Fruit fly (Drosophila melanogaster) whole organism, embryonic: Measurements from ENCODE around the gene CG46310.

ENCODE experiments used
- Bteb2 ChIP-seq: fragments of 200-800 bp; sonication (Bioruptor generic); optimal IDR thresholded peaks from 2 replicates; lab custom pipeline; 2016; ENCODE audit warnings: missing biosample characterization, missing genetic modification characterization
- CG10321 ChIP-seq: fragments of 200-800 bp; sonication (Bioruptor generic); IDR thresholded peaks from 2 replicates; pipeline ENCODE4 v1.3.6; 2022; ENCODE audit warnings: missing biosample characterization, missing genetic modification characterization
- CG10462 ChIP-seq: fragments of 200-800 bp; sonication (Bioruptor generic); optimal IDR thresholded peaks from 2 replicates; lab custom pipeline; 2016; ENCODE audit warnings: missing biosample characterization, missing genetic modification characterization
- CG10959 ChIP-seq: fragments of 200-800 bp; sonication (Bioruptor generic); IDR thresholded peaks from 2 replicates; pipeline ENCODE4 v1.3.6; 2022; ENCODE audit warnings: missing biosample characterization, missing genetic modification characterization
- CG11398 ChIP-seq: fragments of 200-800 bp; sonication (Bioruptor generic); optimal IDR thresholded peaks from 2 replicates; lab custom pipeline; 2016; ENCODE audit warnings: missing biosample characterization, missing genetic modification characterization
- CG13123 ChIP-seq: fragments of 200-800 bp; sonication (Bioruptor generic); optimal IDR thresholded peaks from 2 replicates; lab custom pipeline; 2016; ENCODE audit warnings: missing biosample characterization, missing genetic modification characterization
- CG13775 ChIP-seq: fragments of 200-800 bp; sonication (Bioruptor generic); optimal IDR thresholded peaks from 3 replicates; lab custom pipeline; 2017; ENCODE audit warnings: missing biosample characterization, mild to moderate bottlenecking, missing genetic modification characterization
- CG16779 ChIP-seq: fragments of 200-800 bp; sonication (Bioruptor generic); IDR thresholded peaks from 2 replicates; pipeline ENCODE4 v1.3.6; 2022; ENCODE audit warnings: missing biosample characterization, missing genetic modification characterization
- CG17829 ChIP-seq: fragments of 200-800 bp; optimal IDR thresholded peaks from 2 replicates; lab custom pipeline; 2019; ENCODE audit warnings: missing biosample characterization, mild to moderate bottlenecking, missing genetic modification characterization, moderate library complexity
- CG18764 ChIP-seq: fragments of 200-800 bp; sonication (Bioruptor generic); optimal IDR thresholded peaks from 3 replicates; lab custom pipeline; 2016; ENCODE audit warnings: missing biosample characterization, missing genetic modification characterization
- CG2875 ChIP-seq: fragments of 200-800 bp; sonication (Bioruptor generic); optimal IDR thresholded peaks from 2 replicates; lab custom pipeline; 2017; ENCODE audit warnings: missing biosample characterization, mild to moderate bottlenecking, missing genetic modification characterization, missing genetic modification reagents
- CG32532 ChIP-seq: fragments of 200-800 bp; sonication (Bioruptor generic); IDR thresholded peaks from 2 replicates; pipeline ENCODE4 v1.3.6; 2022; ENCODE audit warnings: missing biosample characterization, missing genetic modification characterization
- CG34224 ChIP-seq: fragments of 200-800 bp; sonication (Bioruptor generic); IDR thresholded peaks from 3 replicates; pipeline ENCODE4 v1.3.6; 2022; ENCODE audit warnings: missing biosample characterization, missing genetic modification characterization; ENCODE audit not compliant: partially characterized antibody
- CG3838 ChIP-seq: fragments of 200-800 bp; sonication (Bioruptor generic); optimal IDR thresholded peaks from 3 replicates; lab custom pipeline; 2016; ENCODE audit warnings: missing biosample characterization, missing genetic modification characterization
- CG4617 ChIP-seq: fragments of 200-800 bp; sonication (Bioruptor generic); optimal IDR thresholded peaks from 3 replicates; lab custom pipeline; 2016; ENCODE audit warnings: missing biosample characterization, missing genetic modification characterization, borderline replicate concordance
- CG6813 ChIP-seq: fragments of 200-800 bp; sonication (Bioruptor generic); optimal IDR thresholded peaks from 2 replicates; lab custom pipeline; 2017; ENCODE audit warnings: missing biosample characterization, missing genetic modification characterization, mild to moderate bottlenecking, moderate library complexity, missing genetic modification reagents
- CG7372 ChIP-seq: fragments of 200-800 bp; sonication (Bioruptor generic); IDR thresholded peaks from 2 replicates; pipeline ENCODE4 v1.3.6; 2022; ENCODE audit warnings: missing biosample characterization, missing genetic modification characterization
- CG7556 ChIP-seq: fragments of 200-800 bp; sonication (Bioruptor generic); optimal IDR thresholded peaks from 2 replicates; lab custom pipeline; 2017; ENCODE audit warnings: missing biosample characterization, mild to moderate bottlenecking, missing genetic modification characterization
- CkIIα-i1 ChIP-seq: fragments of 200-800 bp; sonication (Bioruptor generic); IDR thresholded peaks from 2 replicates; pipeline ENCODE4 v1.3.6; 2022; ENCODE audit warnings: missing biosample characterization, missing genetic modification characterization
- CrebB ChIP-seq: fragments of 200-800 bp; sonication (Bioruptor generic); optimal IDR thresholded peaks from 3 replicates; lab custom pipeline; 2018; ENCODE audit warnings: missing biosample characterization, mild to moderate bottlenecking, missing genetic modification characterization
- Eip74EF ChIP-seq, 2 experiments: fragments of 200-800 bp in 1 of 2; fragments of >200 bp in 1 of 2; sonication (Bioruptor generic) in 1 of 2; optimal IDR thresholded peaks; 2 replicates each; lab custom pipeline; 2017 to 2019; ENCODE audit warnings: missing biosample characterization in 2 of 2, missing genetic modification characterization in 2 of 2, mild to moderate bottlenecking in 1 of 2, moderate library complexity in 1 of 2
- Fer2 ChIP-seq: fragments of 200-800 bp; sonication (Bioruptor generic); optimal IDR thresholded peaks from 2 replicates; lab custom pipeline; 2018; ENCODE audit warnings: missing biosample characterization, mild to moderate bottlenecking, missing genetic modification characterization, moderate library complexity
- Hand ChIP-seq: fragments of 200-800 bp; sonication (Bioruptor generic); optimal IDR thresholded peaks from 2 replicates; lab custom pipeline; 2017; ENCODE audit warnings: mild to moderate bottlenecking, missing biosample characterization, missing genetic modification reagents, missing genetic modification characterization
- Mes4 ChIP-seq: fragments of 200-800 bp; sonication (Bioruptor generic); optimal IDR thresholded peaks from 2 replicates; lab custom pipeline; 2016; ENCODE audit warnings: missing biosample characterization, missing genetic modification characterization
- Neu2 ChIP-seq: fragments of 200-800 bp; sonication (Bioruptor generic); optimal IDR thresholded peaks from 3 replicates; lab custom pipeline; 2016; ENCODE audit warnings: missing biosample characterization, missing genetic modification characterization, borderline replicate concordance
- NfI ChIP-seq: fragments of 200-800 bp; sonication (Bioruptor generic); optimal IDR thresholded peaks from 3 replicates; lab custom pipeline; 2018; ENCODE audit warnings: missing biosample characterization, mild to moderate bottlenecking, missing genetic modification characterization, moderate library complexity
- Ravus ChIP-seq: fragments of 200-800 bp; sonication (Bioruptor generic); IDR thresholded peaks from 2 replicates; pipeline ENCODE4 v1.3.6; 2022; ENCODE audit warnings: missing biosample characterization, missing genetic modification characterization
- Sry-β ChIP-seq: fragments of 200-800 bp; sonication (Bioruptor generic); optimal IDR thresholded peaks from 2 replicates; lab custom pipeline; 2018; ENCODE audit warnings: missing biosample characterization, mild to moderate bottlenecking, missing genetic modification characterization, moderate library complexity
- chinmo ChIP-seq: fragments of 200-800 bp; sonication (Bioruptor generic); IDR thresholded peaks from 4 replicates; pipeline ENCODE4 v1.3.6; 2022; ENCODE audit warnings: missing biosample characterization, missing genetic modification characterization; ENCODE audit not compliant: partially characterized antibody
- dpn ChIP-seq, 2 experiments: fragments of 200-800 bp; sonication (Bioruptor generic); optimal IDR thresholded peaks; 3 replicates each; lab custom pipeline; 2016; ENCODE audit warnings: missing biosample characterization in 2 of 2, missing genetic modification characterization in 2 of 2
- eve ChIP-seq, 2 experiments: fragments of >200 bp; optimal IDR thresholded peaks; 2 replicates each; lab custom pipeline; 2017; ENCODE audit warnings: missing biosample characterization in 2 of 2, missing genetic modification characterization in 2 of 2
- fru ChIP-seq: fragments of >200 bp; optimal IDR thresholded peaks from 2 replicates; lab custom pipeline; 2017
- gfzf ChIP-seq: fragments of 200-800 bp; sonication (Bioruptor generic); optimal IDR thresholded peaks from 2 replicates; lab custom pipeline; 2016; ENCODE audit warnings: missing biosample characterization, mild to moderate bottlenecking, missing genetic modification characterization, moderate library complexity
- grn ChIP-seq: fragments of 200-800 bp; sonication (Bioruptor generic); optimal IDR thresholded peaks from 3 replicates; lab custom pipeline; 2017; ENCODE audit warnings: missing biosample characterization, missing genetic modification characterization
- inv ChIP-seq: fragments of 200-800 bp; sonication (Bioruptor generic); IDR thresholded peaks from 2 replicates; pipeline ENCODE4 v1.3.6; 2022; ENCODE audit warnings: missing biosample characterization, missing genetic modification characterization; ENCODE audit not compliant: partially characterized antibody
- kah ChIP-seq: fragments of 200-800 bp; sonication (Bioruptor generic); optimal IDR thresholded peaks from 2 replicates; lab custom pipeline; 2018; ENCODE audit warnings: missing biosample characterization, mild to moderate bottlenecking, missing genetic modification characterization
- knrl ChIP-seq: fragments of 200-800 bp; sonication (Bioruptor generic); IDR thresholded peaks from 3 replicates; pipeline ENCODE4 v1.3.6; 2022; ENCODE audit warnings: missing biosample characterization, missing genetic modification characterization; ENCODE audit not compliant: partially characterized antibody
- lilli ChIP-seq: fragments of 200-800 bp; sonication (Bioruptor generic); optimal IDR thresholded peaks from 3 replicates; lab custom pipeline; 2016; ENCODE audit warnings: missing biosample characterization, missing genetic modification characterization
- lov ChIP-seq, 2 experiments: fragments of 200-800 bp in 1 of 2; fragments of >200 bp in 1 of 2; sonication (Bioruptor generic) in 1 of 2; IDR thresholded peaks in 1 of 2; optimal IDR thresholded peaks in 1 of 2; 2 replicates in 1 of 2; 3 replicates in 1 of 2; pipeline versions ENCODE4 v1.3.6 to Lab custom; 2017 to 2022; ENCODE audit warnings: missing biosample characterization in 1 of 2, missing genetic modification characterization in 1 of 2
- nau ChIP-seq: fragments of 200-800 bp; sonication (Bioruptor generic); optimal IDR thresholded peaks from 3 replicates; lab custom pipeline; 2017; ENCODE audit warnings: missing biosample characterization, mild to moderate bottlenecking, missing genetic modification characterization, missing genetic modification reagents
- prd ChIP-seq, 3 experiments: fragments of >200 bp in 2 of 3; fragments of 200-800 bp in 1 of 3; sonication (Bioruptor generic) in 1 of 3; optimal IDR thresholded peaks in 2 of 3; IDR thresholded peaks in 1 of 3; 2 replicates in 2 of 3; 3 replicates in 1 of 3; pipeline versions ENCODE4 v1.3.6 to Lab custom; 2017 to 2022; ENCODE audit warnings: missing biosample characterization in 1 of 3, missing genetic modification characterization in 1 of 3
- pzg ChIP-seq: fragments of 200-800 bp; sonication (Bioruptor generic); optimal IDR thresholded peaks from 3 replicates; lab custom pipeline; 2018; ENCODE audit warnings: missing biosample characterization, mild to moderate bottlenecking, missing genetic modification characterization, moderate library complexity
- rib ChIP-seq: fragments of 200-800 bp; sonication (Bioruptor generic); IDR thresholded peaks from 2 replicates; pipeline ENCODE4 v1.3.6; 2022; ENCODE audit warnings: missing biosample characterization, missing genetic modification characterization
- sc ChIP-seq, 3 experiments: fragments of >200 bp in 2 of 3; fragments of 200-800 bp in 1 of 3; sonication (Bioruptor generic) in 1 of 3; optimal IDR thresholded peaks; 2 replicates in 2 of 3; 3 replicates in 1 of 3; lab custom pipeline; 2017; ENCODE audit warnings: mild to moderate bottlenecking in 1 of 3, missing biosample characterization in 1 of 3, missing genetic modification characterization in 1 of 3, missing genetic modification reagents in 1 of 3
- unc-4 ChIP-seq: fragments of 200-800 bp; sonication (Bioruptor generic); IDR thresholded peaks from 2 replicates; pipeline ENCODE4 v1.3.6; 2022; ENCODE audit warnings: missing biosample characterization, missing genetic modification characterization; ENCODE audit not compliant: partially characterized antibody
- vfl ChIP-seq: fragments of 200-800 bp; sonication (Bioruptor generic); optimal IDR thresholded peaks from 2 replicates; lab custom pipeline; 2016; ENCODE audit warnings: missing biosample characterization, missing genetic modification characterization
- wek ChIP-seq: fragments of 200-800 bp; sonication (Bioruptor generic); optimal IDR thresholded peaks from 3 replicates; lab custom pipeline; 2018; ENCODE audit warnings: missing biosample characterization, mild to moderate bottlenecking, missing genetic modification characterization, moderate library complexity
- zfh1 ChIP-seq: fragments of 200-800 bp; sonication (Bioruptor generic); IDR thresholded peaks from 3 replicates; pipeline ENCODE4 v1.3.6; 2022; ENCODE audit warnings: missing biosample characterization, missing genetic modification characterization

The CG46310 gene

dm6 chr3R:23226521-23227039, 52.9 kb downstream of the CG46310 start, which contains the start of gene cnc (continued):
- TF ChIP-seq lilli (no peak), CG7556 (GFP tag; lab: Kevin White, UChicago) (no peak), kah (GFP tag; lab: Kevin White, UChicago) (peak; percentile 36), Fer2 (no peak), CG13775 (GFP tag; lab: Kevin White, UChicago) (no peak), eve (GFP tag; optimal IDR thresholded peaks at IDR 0.05; lab: Kevin White, UChicago) (no peak), nau (GFP tag; lab: Kevin White, UChicago) (peak; percentile 55), prd (optimal IDR thresholded peaks at IDR 0.05; lab: Kevin White, UChicago) (no peak), prd (GFP tag; IDR thresholded peaks at IDR 0.05; lab: Robert Waterston, UW) (no peak), CG10462 (GFP tag; lab: Kevin White, UChicago) (no peak), CG10321 (no peak), Bteb2 (GFP tag; lab: Kevin White, UChicago) (no peak), CG17829 (tag; lab: Kevin White, UChicago) (no peak), CG7372 (GFP tag; lab: Robert Waterston, UW) (peak; percentile 84), rib (GFP tag; lab: Robert Waterston, UW) (peak; percentile 59; the same call in 1 of the 2 replicates), inv (GFP tag; lab: Robert Waterston, UW) (no peak), CG32532 (GFP tag; lab: Robert Waterston, UW) (peak; percentile 74; the same call in 1 of the 2 replicates), CrebB (tag; lab: Kevin White, UChicago) (no peak), pzg (GFP tag; lab: Kevin White, UChicago) (no peak), zfh1 (no peak), Neu2 (GFP tag; lab: Kevin White, UChicago) (no peak), dpn (GFP tag; optimal IDR thresholded peaks at IDR 0.05; lab: Kevin White, UChicago) (no peak), sc (optimal IDR thresholded peaks at IDR 0.05; lab: Kevin White, UChicago) (no peak), sc (GFP tag; optimal IDR thresholded peaks at IDR 0.05; lab: Kevin White, UChicago) (no peak), CG3838 (GFP tag; lab: Kevin White, UChicago) (no peak), Sry-β (no peak), wek (no peak), CG2875 (GFP tag; lab: Kevin White, UChicago) (no peak), CkIIα-i1 (GFP tag; lab: Robert Waterston, UW) (no peak), vfl (no peak), knrl (GFP tag; lab: Robert Waterston, UW) (0 out of 3 replicates have a peak, but pooled peaks have one; percentile 17), chinmo (GFP tag; lab: Robert Waterston, UW) (peak; percentile 97), unc-4 (peak; percentile 42), CG4617 (GFP tag; lab: Kevin White, UChicago) (no peak), CG10959 (GFP tag; lab: Robert Waterston, UW) (no peak), CG11398 (GFP tag; lab: Kevin White, UChicago) (no peak), NfI (GFP tag; lab: Kevin White, UChicago) (no peak), CG34224 (GFP tag; lab: Robert Waterston, UW) (peak; percentile 63; the same call in 2 of the 3 replicates), Mes4 (GFP tag; lab: Kevin White, UChicago) (no peak), lov (optimal IDR thresholded peaks at IDR 0.05; lab: Kevin White, UChicago) (no peak), lov (GFP tag; IDR thresholded peaks at IDR 0.05; lab: Robert Waterston, UW) (no peak), CG18764 (no peak), Hand (GFP tag; lab: Kevin White, UChicago) (peak; percentile 8), grn (peak; percentile 83), CG6813 (GFP tag; lab: Kevin White, UChicago) (peak; percentile 4), fru (no peak), Ravus (no peak), CG13123 (GFP tag; lab: Kevin White, UChicago) (no peak), CG16779 (GFP tag; lab: Robert Waterston, UW) (peak; percentile 63; the same call in 1 of the 2 replicates), Eip74EF (GFP tag; optimal IDR thresholded peaks at IDR 0.05; lab: Kevin White, UChicago) (peak in 1 of 2 experiments; percentile 81), gfzf (GFP tag; lab: Kevin White, UChicago) (no peak)
